Fruit fly (Drosophila melanogaster) whole organism, wandering third instar larva: Measurements from ENCODE around the gene msl-3.

Source experiments
- CG32264 ChIP-seq: fragments of 200-800 bp; sonication (Bioruptor generic); optimal IDR thresholded peaks from 2 replicates; lab custom pipeline; 2016; ENCODE audit warnings: missing biosample characterization, missing genetic modification characterization
- Dfd ChIP-seq: fragments of >200 bp; optimal IDR thresholded peaks from 2 replicates; lab custom pipeline; 2017; ENCODE audit warnings: missing biosample characterization, missing genetic modification characterization
- Dif ChIP-seq: fragments of 200-275, 200-300 bp; sonication (Bioruptor generic); optimal IDR thresholded peaks from 2 replicates; lab custom pipeline; 2018; ENCODE audit warnings: missing biosample characterization, missing genetic modification characterization; ENCODE audit not compliant: partially characterized antibody
- Hnf4 ChIP-seq: fragments of 200-800 bp; sonication (Bioruptor generic); optimal IDR thresholded peaks from 2 replicates; lab custom pipeline; 2016; ENCODE audit warnings: missing biosample characterization, mild to moderate bottlenecking, missing genetic modification characterization
- dsf ChIP-seq: sonication (Bioruptor generic); optimal IDR thresholded peaks from 2 replicates; lab custom pipeline; 2016; ENCODE audit warnings: missing biosample characterization, missing genetic modification characterization, borderline replicate concordance
- fru ChIP-seq: fragments of 200-800 bp; sonication (Bioruptor generic); optimal IDR thresholded peaks from 3 replicates; lab custom pipeline; 2016; ENCODE audit warnings: missing biosample characterization, mild to moderate bottlenecking, missing genetic modification characterization
- lola ChIP-seq: fragments of >200 bp; optimal IDR thresholded peaks from 2 replicates; lab custom pipeline; 2017; ENCODE audit warnings: missing biosample characterization, missing genetic modification characterization
- pan ChIP-seq: fragments of >200 bp; optimal IDR thresholded peaks from 2 replicates; lab custom pipeline; 2017
- psq ChIP-seq: fragments of 200-800 bp; sonication (Bioruptor generic); optimal IDR thresholded peaks from 3 replicates; lab custom pipeline; 2017; ENCODE audit warnings: missing biosample characterization, mild to moderate bottlenecking, missing genetic modification characterization, moderate library complexity

- no peak for TF ChIP-seq Hnf4 (GFP tag; lab: Kevin White, UChicago)
- no peak for TF ChIP-seq fru
- no peak for TF ChIP-seq dsf
- no peak for TF ChIP-seq Dif (GFP tag; lab: Kevin White, UChicago)
- TF ChIP-seq Dfd = peak; percentile 74
- no peak for TF ChIP-seq CG32264 (GFP tag; lab: Kevin White, UChicago)
- no peak for TF ChIP-seq pan (lab: Kevin White, UChicago)
- no peak for TF ChIP-seq psq (GFP tag; lab: Kevin White, UChicago)
- no peak for TF ChIP-seq lola (GFP tag; lab: Kevin White, UChicago)
Observed at dm6 chr3L:7151521-7152465, 26.5 kb upstream of the msl-3 start.
